Fruit fly (Drosophila melanogaster): Measurements from ENCODE around the gene CG15601.

Gene CG15601

DNA sequence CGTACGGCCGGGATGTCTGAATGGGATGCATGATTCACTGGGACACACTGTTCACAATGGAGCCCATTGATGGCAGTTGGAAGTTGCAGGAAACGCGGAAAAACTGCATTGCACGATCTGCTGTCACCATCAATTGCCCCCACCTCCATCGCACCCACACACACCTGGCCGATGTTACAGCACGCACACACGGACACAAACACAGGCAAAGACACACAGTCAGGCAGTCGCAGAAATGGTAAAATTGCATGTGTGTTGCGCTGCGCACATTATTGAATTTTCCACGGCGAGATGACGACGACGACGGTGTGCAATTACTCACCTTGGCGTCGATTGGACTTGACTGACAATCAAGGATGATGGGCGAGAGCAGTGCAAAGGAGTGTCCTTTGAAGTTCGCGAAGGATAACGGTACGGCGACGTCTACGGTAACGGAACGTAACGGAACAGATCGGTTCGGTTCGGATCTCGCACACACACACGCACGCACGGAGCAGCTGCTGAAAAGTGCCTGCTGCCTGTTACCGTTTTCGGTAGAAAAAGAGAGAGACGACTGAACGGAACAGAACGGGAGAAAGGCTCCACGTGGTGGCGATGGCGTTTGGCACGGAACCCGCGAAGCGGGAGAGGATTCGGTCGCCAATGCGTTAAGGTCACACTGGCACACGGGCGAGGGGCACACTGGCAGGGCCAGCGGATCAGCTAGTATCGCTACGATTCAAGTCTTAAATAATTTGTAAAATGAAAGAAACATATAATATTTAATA, at the start of gene CG15601, which contains the start of gene CG9281:
Gene CG15601, plus strand, starts transcription at position 664 of the 767 bp plus-strand sequence.
Gene CG9281, minus strand, starts transcription at position 556 of the 767 bp plus-strand sequence.
- TF ChIP-seq Snoo (tag; optimal IDR thresholded peaks at IDR 0.05) (peak; percentile 21), CG13204 (GFP tag; optimal IDR thresholded peaks at IDR 0.05) (no peak), CG4496 (GFP tag; IDR thresholded peaks at IDR 0.05) (peak; percentile 27; the same call in 1 of the 3 replicates)

- TF ChIP-seq Pif1A (GFP tag; optimal IDR thresholded peaks at IDR 0.05) (no peak), CG12605 (GFP tag; IDR thresholded peaks at IDR 0.05) (no peak), CG9948 (tag; optimal IDR thresholded peaks at IDR 0.05) (no peak)
These were observed 48.2 kb upstream of the CG15601 start, which contains the start of gene CG8119 for dm6 chrX:15662285-15662684. Gene CG8119 (plus strand): TSS chrX:15662585.

DNA sequence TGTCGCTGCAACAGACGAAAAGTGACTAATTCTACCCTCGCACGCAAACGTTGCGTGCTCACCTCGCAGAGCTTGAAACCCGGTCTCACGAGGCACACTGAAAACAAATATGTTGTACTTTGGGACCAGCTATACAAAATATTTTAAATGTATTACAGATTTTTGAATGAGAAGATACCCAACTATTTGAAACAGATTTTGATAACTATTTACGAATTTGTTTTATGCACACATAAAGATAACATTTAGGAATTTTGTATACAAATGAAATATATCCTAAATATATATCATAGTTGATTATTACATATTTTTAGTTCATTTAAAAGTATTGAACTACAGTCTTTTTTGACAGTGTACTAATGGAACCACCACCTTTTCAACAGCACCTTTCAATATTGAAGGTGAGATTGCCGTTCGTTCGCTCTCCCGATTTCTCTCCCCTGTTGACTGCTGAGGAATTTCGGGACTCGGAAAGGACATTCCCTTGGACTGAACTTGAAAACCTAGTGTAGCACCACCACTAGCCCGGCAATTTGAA, 39.4 kb upstream of the CG15601 start, which contains the start of gene CG15646:
Gene CG15646, minus strand, starts transcription at position 4 of the 538 bp plus-strand sequence.
- no peak for TF ChIP-seq EcR (GFP tag; optimal IDR thresholded peaks at IDR 0.05)
- peak; percentile 66 for TF ChIP-seq CG8301 (tag; optimal IDR thresholded peaks at IDR 0.05)
- peak; percentile 77 for TF ChIP-seq Snoo (tag; optimal IDR thresholded peaks at IDR 0.05)
- peak; percentile 72 for TF ChIP-seq CG34367 (tag; optimal IDR thresholded peaks at IDR 0.05)
- peak; percentile 80 for TF ChIP-seq CG15710 (tag; optimal IDR thresholded peaks at IDR 0.05)
- no peak for TF ChIP-seq fd96Ca (GFP tag; IDR thresholded peaks at IDR 0.05)
- TF ChIP-seq CG12605 (GFP tag; IDR thresholded peaks at IDR 0.05): no peak
- peak; percentile 52 for TF ChIP-seq Pif1A (GFP tag; optimal IDR thresholded peaks at IDR 0.05)
- TF ChIP-seq CG17806 (tag; optimal IDR thresholded peaks at IDR 0.05): peak; percentile 83
- TF ChIP-seq CG10348 (GFP tag; IDR thresholded peaks at IDR 0.05): no peak
- peak; percentile 58 for TF ChIP-seq D1 (tag; optimal IDR thresholded peaks at IDR 0.05)
- peak; percentile 73 for TF ChIP-seq CG14655 (GFP tag; optimal IDR thresholded peaks at IDR 0.05)
- TF ChIP-seq CG32121 (GFP tag; IDR thresholded peaks at IDR 0.05): no peak
- peak; percentile 23 for TF ChIP-seq CG13204 (GFP tag; optimal IDR thresholded peaks at IDR 0.05)
- TF ChIP-seq Pif1B (GFP tag; optimal IDR thresholded peaks at IDR 0.05): peak; percentile 54
- peak; percentile 45 for TF ChIP-seq gl (tag; optimal IDR thresholded peaks at IDR 0.05)
- peak; percentile 84 for TF ChIP-seq CG9948 (tag; optimal IDR thresholded peaks at IDR 0.05)
- peak; percentile 33; the same call in 1 of the 3 replicates for TF ChIP-seq CG4496 (GFP tag; IDR thresholded peaks at IDR 0.05)
- no peak for TF ChIP-seq Ets98B (GFP tag; IDR thresholded peaks at IDR 0.05)
- TF ChIP-seq CG8159 (tag; optimal IDR thresholded peaks at IDR 0.05): peak; percentile 87

DNA sequence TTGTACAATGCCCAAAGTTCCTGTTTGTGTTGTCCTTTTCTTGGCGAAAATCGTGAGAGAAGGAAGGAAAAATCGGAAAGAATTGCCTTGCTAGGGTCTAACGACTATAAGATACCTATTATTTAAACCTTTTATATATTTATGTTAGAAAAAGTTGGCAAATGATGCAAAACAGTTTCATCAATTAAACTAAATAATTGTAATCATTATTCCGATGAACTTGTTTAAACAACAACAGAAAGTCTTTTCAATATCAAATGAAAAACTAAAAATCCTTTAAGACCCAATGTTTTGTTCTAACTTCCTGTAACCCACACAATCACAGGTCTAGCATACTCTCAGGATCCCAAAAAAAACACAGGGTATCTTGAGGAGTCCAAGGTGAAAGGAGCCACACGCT, 36.1 kb upstream of the CG15601 start:
- TF ChIP-seq Pif1B (GFP tag; optimal IDR thresholded peaks at IDR 0.05) (no peak), gl (tag; optimal IDR thresholded peaks at IDR 0.05) (no peak), CG4496 (GFP tag; IDR thresholded peaks at IDR 0.05) (no peak), CG9948 (tag; optimal IDR thresholded peaks at IDR 0.05) (no peak), CG32121 (GFP tag; IDR thresholded peaks at IDR 0.05) (no peak), CG15710 (tag; optimal IDR thresholded peaks at IDR 0.05) (no peak), CG13204 (GFP tag; optimal IDR thresholded peaks at IDR 0.05) (no peak), CG10348 (GFP tag; IDR thresholded peaks at IDR 0.05) (no peak), CG34367 (tag; optimal IDR thresholded peaks at IDR 0.05) (no peak), Snoo (tag; optimal IDR thresholded peaks at IDR 0.05) (no peak), CG17806 (tag; optimal IDR thresholded peaks at IDR 0.05) (no peak), D1 (tag; optimal IDR thresholded peaks at IDR 0.05) (no peak), fd96Ca (GFP tag; IDR thresholded peaks at IDR 0.05) (no peak), Pif1A (GFP tag; optimal IDR thresholded peaks at IDR 0.05) (no peak), Ets98B (GFP tag; IDR thresholded peaks at IDR 0.05) (no peak), CG12605 (GFP tag; IDR thresholded peaks at IDR 0.05) (no peak), CG8159 (tag; optimal IDR thresholded peaks at IDR 0.05) (no peak), EcR (GFP tag; optimal IDR thresholded peaks at IDR 0.05) (no peak), CG8301 (tag; optimal IDR thresholded peaks at IDR 0.05) (no peak), rn (GFP tag; IDR thresholded peaks at IDR 0.05) (no peak)

DNA sequence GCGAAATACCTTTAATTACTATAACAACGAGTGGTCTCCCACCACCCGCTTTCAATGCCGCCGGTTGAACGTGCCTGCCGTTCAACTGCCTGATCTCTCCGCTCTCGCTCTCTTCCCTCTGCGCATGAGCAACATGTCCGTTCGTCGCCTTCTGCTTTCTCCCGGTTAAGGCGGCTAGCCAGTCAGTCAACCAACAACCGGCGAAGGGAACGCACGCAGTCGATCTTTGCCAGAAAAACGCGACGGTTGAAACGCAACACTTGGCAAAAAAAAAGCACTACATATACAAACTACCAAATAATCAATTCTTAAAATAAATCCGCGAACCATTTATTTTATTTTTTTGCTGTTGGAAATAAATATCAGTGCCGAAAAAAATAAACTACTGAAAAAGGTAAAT, 35.2 kb upstream of the CG15601 start, which contains the start of gene CG12708:
Gene CG12708, plus strand, starts transcription at position 183 of the 400 bp plus-strand sequence.
- TF ChIP-seq EcR (GFP tag; optimal IDR thresholded peaks at IDR 0.05): peak; percentile 19
- TF ChIP-seq Pif1A (GFP tag; optimal IDR thresholded peaks at IDR 0.05): peak; percentile 32
- TF ChIP-seq Snoo (tag; optimal IDR thresholded peaks at IDR 0.05): peak; percentile 16
- TF ChIP-seq CG14655 (GFP tag; optimal IDR thresholded peaks at IDR 0.05): peak; percentile 18
- TF ChIP-seq CG13204 (GFP tag; optimal IDR thresholded peaks at IDR 0.05): no peak
- TF ChIP-seq CG12605 (GFP tag; IDR thresholded peaks at IDR 0.05): 0 out of 2 replicates have a peak, but pooled peaks have one; percentile 21
- TF ChIP-seq Pif1B (GFP tag; optimal IDR thresholded peaks at IDR 0.05): peak; percentile 35
- TF ChIP-seq CG4496 (GFP tag; IDR thresholded peaks at IDR 0.05): peak; percentile 56; the same call in 1 of the 3 replicates
- no peak for TF ChIP-seq CG32121 (GFP tag; IDR thresholded peaks at IDR 0.05)
- no peak for TF ChIP-seq rn (GFP tag; IDR thresholded peaks at IDR 0.05)
- TF ChIP-seq D1 (tag; optimal IDR thresholded peaks at IDR 0.05): no peak
- TF ChIP-seq CG8301 (tag; optimal IDR thresholded peaks at IDR 0.05): peak; percentile 6
- TF ChIP-seq CG8159 (tag; optimal IDR thresholded peaks at IDR 0.05): no peak
- TF ChIP-seq CG9948 (tag; optimal IDR thresholded peaks at IDR 0.05): no peak
- no peak; the same call in 2 of the 3 replicates for TF ChIP-seq fd96Ca (GFP tag; IDR thresholded peaks at IDR 0.05)
- peak; percentile 6 for TF ChIP-seq CG17806 (tag; optimal IDR thresholded peaks at IDR 0.05)
- TF ChIP-seq Ets98B (GFP tag; IDR thresholded peaks at IDR 0.05): peak; percentile 44
